Fruit fly (Drosophila melanogaster) whole organism, embryonic: Measurements from ENCODE around the gene Usp5.

ENCODE experiments used
- ATbp ChIP-seq: fragments of 200-800 bp; sonication (Bioruptor generic); optimal IDR thresholded peaks from 2 replicates; lab custom pipeline; 2017; ENCODE audit warnings: missing biosample characterization, mild to moderate bottlenecking, missing genetic modification characterization, missing genetic modification reagents
- B-H1 ChIP-seq: fragments of 200-800 bp; sonication (Bioruptor generic); IDR thresholded peaks from 3 replicates; pipeline ENCODE4 v1.3.6; 2022; ENCODE audit warnings: missing biosample characterization, missing genetic modification characterization
- Bdp1 ChIP-seq: fragments of 200-800 bp; sonication (Bioruptor generic); optimal IDR thresholded peaks from 3 replicates; lab custom pipeline; 2016; ENCODE audit warnings: missing biosample characterization, missing genetic modification characterization
- CG12769 ChIP-seq: fragments of 200-800 bp; sonication (Bioruptor generic); optimal IDR thresholded peaks from 2 replicates; lab custom pipeline; 2019; ENCODE audit warnings: missing biosample characterization, mild to moderate bottlenecking, missing genetic modification characterization, moderate library complexity
- CG13424 ChIP-seq: fragments of 200-800 bp; sonication (Bioruptor generic); optimal IDR thresholded peaks from 2 replicates; lab custom pipeline; 2019; ENCODE audit warnings: missing biosample characterization, mild to moderate bottlenecking, missing genetic modification characterization, moderate library complexity
- CG14860 ChIP-seq: fragments of 200-800 bp; sonication (Bioruptor generic); IDR thresholded peaks from 3 replicates; pipeline ENCODE4 v1.3.6; 2022; ENCODE audit warnings: missing biosample characterization, missing genetic modification characterization; ENCODE audit not compliant: partially characterized antibody
- CG15073 ChIP-seq: fragments of 200-800 bp; sonication (Bioruptor generic); optimal IDR thresholded peaks from 2 replicates; lab custom pipeline; 2016; ENCODE audit warnings: missing biosample characterization, missing genetic modification characterization
- CG16813 ChIP-seq: fragments of 200-800 bp; sonication (Bioruptor generic); IDR thresholded peaks from 3 replicates; pipeline ENCODE4 v1.3.6; 2022; ENCODE audit warnings: missing biosample characterization, missing genetic modification characterization; ENCODE audit not compliant: partially characterized antibody
- CG2116 ChIP-seq: fragments of 200-800 bp; sonication (Bioruptor generic); optimal IDR thresholded peaks from 3 replicates; lab custom pipeline; 2018; ENCODE audit warnings: missing biosample characterization, mild to moderate bottlenecking, missing genetic modification characterization
- CG2875 ChIP-seq: fragments of 200-800 bp; sonication (Bioruptor generic); optimal IDR thresholded peaks from 2 replicates; lab custom pipeline; 2017; ENCODE audit warnings: missing biosample characterization, mild to moderate bottlenecking, missing genetic modification characterization, missing genetic modification reagents
- CG31441 ChIP-seq: fragments of 200-800 bp; sonication (Bioruptor generic); IDR thresholded peaks from 2 replicates; pipeline ENCODE4 v1.3.6; 2022; ENCODE audit warnings: missing biosample characterization, missing genetic modification characterization
- CG32532 ChIP-seq: fragments of 200-800 bp; sonication (Bioruptor generic); IDR thresholded peaks from 2 replicates; pipeline ENCODE4 v1.3.6; 2022; ENCODE audit warnings: missing biosample characterization, missing genetic modification characterization
- CG33557 ChIP-seq: fragments of 200-800 bp; sonication (Bioruptor generic); optimal IDR thresholded peaks from 2 replicates; lab custom pipeline; 2019; ENCODE audit warnings: missing biosample characterization, mild to moderate bottlenecking, missing genetic modification characterization, moderate library complexity
- CG34224 ChIP-seq: fragments of 200-800 bp; sonication (Bioruptor generic); IDR thresholded peaks from 3 replicates; pipeline ENCODE4 v1.3.6; 2022; ENCODE audit warnings: missing biosample characterization, missing genetic modification characterization; ENCODE audit not compliant: partially characterized antibody
- CG34376 ChIP-seq: fragments of 200-800 bp; sonication (Bioruptor generic); optimal IDR thresholded peaks from 2 replicates; lab custom pipeline; 2018; ENCODE audit warnings: missing biosample characterization, mild to moderate bottlenecking, missing genetic modification characterization
- CG4820 ChIP-seq: fragments of 200-800 bp; sonication (Bioruptor generic); optimal IDR thresholded peaks from 3 replicates; lab custom pipeline; 2016; ENCODE audit warnings: missing biosample characterization, missing genetic modification characterization
- CG7556 ChIP-seq: fragments of 200-800 bp; sonication (Bioruptor generic); optimal IDR thresholded peaks from 2 replicates; lab custom pipeline; 2017; ENCODE audit warnings: missing biosample characterization, mild to moderate bottlenecking, missing genetic modification characterization
- CG8089 ChIP-seq: fragments of 200-800 bp; sonication (Bioruptor generic); optimal IDR thresholded peaks from 3 replicates; lab custom pipeline; 2016; ENCODE audit warnings: missing biosample characterization, missing genetic modification characterization
- CG9215 ChIP-seq: fragments of 200-800 bp; sonication (Bioruptor generic); IDR thresholded peaks from 2 replicates; pipeline ENCODE4 v1.3.6; 2022; ENCODE audit warnings: missing biosample characterization, missing genetic modification characterization
- CG9437 ChIP-seq: fragments of 200-800 bp; sonication (Bioruptor generic); optimal IDR thresholded peaks from 2 replicates; lab custom pipeline; 2018; ENCODE audit warnings: missing biosample characterization, mild to moderate bottlenecking, missing genetic modification characterization
- CG9797 ChIP-seq: fragments of 200-800 bp; sonication (Bioruptor generic); optimal IDR thresholded peaks from 3 replicates; lab custom pipeline; 2018; ENCODE audit warnings: missing biosample characterization, mild to moderate bottlenecking, missing genetic modification characterization
- Dip2 ChIP-seq: fragments of 200-800 bp; sonication (Bioruptor generic); IDR thresholded peaks from 2 replicates; pipeline ENCODE4 v1.3.6; 2022; ENCODE audit warnings: missing biosample characterization, missing genetic modification characterization
- Dip3 ChIP-seq: fragments of 200-800 bp; sonication (Bioruptor generic); optimal IDR thresholded peaks from 3 replicates; lab custom pipeline; 2016; ENCODE audit warnings: missing biosample characterization, missing genetic modification characterization
- Dll ChIP-seq: fragments of 200-800 bp; sonication (Bioruptor generic); IDR thresholded peaks from 4 replicates; pipeline ENCODE4 v1.3.6; 2022; ENCODE audit warnings: missing biosample characterization, missing genetic modification characterization; ENCODE audit not compliant: partially characterized antibody
- Dref ChIP-seq: fragments of 200-800 bp; sonication (Bioruptor generic); IDR thresholded peaks from 2 replicates; pipeline ENCODE4 v1.3.6; 2022; ENCODE audit warnings: missing biosample characterization, missing genetic modification characterization
- E2f1 ChIP-seq: fragments of 200-800 bp; sonication (Bioruptor generic); IDR thresholded peaks from 2 replicates; pipeline ENCODE4 v1.3.6; 2022; ENCODE audit warnings: missing biosample characterization, missing genetic modification characterization
- Fer2 ChIP-seq: fragments of 200-800 bp; sonication (Bioruptor generic); optimal IDR thresholded peaks from 2 replicates; lab custom pipeline; 2018; ENCODE audit warnings: missing biosample characterization, mild to moderate bottlenecking, missing genetic modification characterization, moderate library complexity
- HLH4C ChIP-seq: fragments of 200-800 bp; sonication (Bioruptor generic); IDR thresholded peaks from 3 replicates; pipeline ENCODE4 v1.3.6; 2022; ENCODE audit warnings: missing biosample characterization, missing genetic modification characterization; ENCODE audit not compliant: partially characterized antibody
- Hr3 ChIP-seq: fragments of 200-800 bp; sonication (Bioruptor generic); optimal IDR thresholded peaks from 3 replicates; lab custom pipeline; 2016; ENCODE audit warnings: missing biosample characterization, missing genetic modification characterization
- Max ChIP-seq: fragments of 200-800 bp; sonication (Bioruptor generic); optimal IDR thresholded peaks from 2 replicates; lab custom pipeline; 2016; ENCODE audit warnings: missing biosample characterization, mild to moderate bottlenecking, missing genetic modification characterization
- NC2β ChIP-seq: fragments of 200-800 bp; sonication (Bioruptor generic); optimal IDR thresholded peaks from 2 replicates; lab custom pipeline; 2016; ENCODE audit warnings: missing biosample characterization, missing genetic modification characterization
- NfI ChIP-seq: fragments of 200-800 bp; sonication (Bioruptor generic); optimal IDR thresholded peaks from 3 replicates; lab custom pipeline; 2018; ENCODE audit warnings: missing biosample characterization, mild to moderate bottlenecking, missing genetic modification characterization, moderate library complexity
- Rx ChIP-seq: fragments of 200-800 bp; sonication (Bioruptor generic); IDR thresholded peaks from 2 replicates; pipeline ENCODE4 v1.3.6; 2022; ENCODE audit warnings: missing biosample characterization, missing genetic modification characterization
- Sin3A ChIP-seq: fragments of >200 bp; optimal IDR thresholded peaks from 2 replicates; lab custom pipeline; 2018
- Stat92E ChIP-seq, 3 experiments: fragments of >200 bp in 2 of 3; fragments of 200-800 bp in 1 of 3; sonication (Bioruptor generic) in 1 of 3; optimal IDR thresholded peaks; 2 replicates each; lab custom pipeline; 2017 to 2019; ENCODE audit warnings: missing biosample characterization in 3 of 3, missing genetic modification characterization in 3 of 3, mild to moderate bottlenecking in 1 of 3, moderate library complexity in 1 of 3
- ap ChIP-seq: fragments of 200-800 bp; sonication (Bioruptor generic); IDR thresholded peaks from 2 replicates; pipeline ENCODE4 v1.3.6; 2022; ENCODE audit warnings: missing biosample characterization, missing genetic modification characterization
- bsh ChIP-seq, 2 experiments: fragments of 200-800 bp; sonication (Bioruptor generic); optimal IDR thresholded peaks; 2 replicates each; lab custom pipeline; 2017 to 2018; ENCODE audit warnings: mild to moderate bottlenecking in 2 of 2, missing biosample characterization in 2 of 2, missing genetic modification characterization in 2 of 2, moderate library complexity in 1 of 2
- cato ChIP-seq: fragments of 200-800 bp; sonication (Bioruptor generic); optimal IDR thresholded peaks from 2 replicates; lab custom pipeline; 2016; ENCODE audit warnings: missing biosample characterization, missing genetic modification characterization, borderline replicate concordance
- crc ChIP-seq: fragments of 200-800 bp; sonication (Bioruptor generic); optimal IDR thresholded peaks from 2 replicates; lab custom pipeline; 2016; ENCODE audit warnings: missing biosample characterization, missing genetic modification characterization
- dpn ChIP-seq, 2 experiments: fragments of 200-800 bp; sonication (Bioruptor generic); optimal IDR thresholded peaks; 3 replicates each; lab custom pipeline; 2016; ENCODE audit warnings: missing biosample characterization in 2 of 2, missing genetic modification characterization in 2 of 2
- fd96Cb ChIP-seq: fragments of 200-800 bp; sonication (Bioruptor generic); optimal IDR thresholded peaks from 2 replicates; lab custom pipeline; 2018; ENCODE audit warnings: missing biosample characterization, mild to moderate bottlenecking, missing genetic modification characterization, moderate library complexity
- gcm ChIP-seq: fragments of 200-800 bp; sonication (Bioruptor generic); optimal IDR thresholded peaks from 2 replicates; lab custom pipeline; 2019; ENCODE audit warnings: missing biosample characterization, mild to moderate bottlenecking, missing genetic modification characterization, moderate library complexity
- grau ChIP-seq: fragments of 200-800 bp; optimal IDR thresholded peaks from 3 replicates; lab custom pipeline; 2019; ENCODE audit warnings: missing biosample characterization, mild to moderate bottlenecking, missing genetic modification characterization, moderate library complexity
- hbn ChIP-seq: fragments of 200-800 bp; sonication (Bioruptor generic); IDR thresholded peaks from 2 replicates; pipeline ENCODE4 v1.3.6; 2022; ENCODE audit warnings: missing biosample characterization, missing genetic modification characterization; ENCODE audit not compliant: partially characterized antibody
- jigr1 ChIP-seq: fragments of 200-800 bp; sonication (Bioruptor generic); IDR thresholded peaks from 3 replicates; pipeline ENCODE4 v1.3.6; 2022; ENCODE audit warnings: missing biosample characterization, missing genetic modification characterization
- pho ChIP-seq: fragments of 200-800 bp; sonication (Bioruptor generic); optimal IDR thresholded peaks from 2 replicates; lab custom pipeline; 2016; ENCODE audit warnings: missing biosample characterization, missing genetic modification characterization
- row ChIP-seq: fragments of 200-800 bp; sonication (Bioruptor generic); IDR thresholded peaks from 3 replicates; pipeline ENCODE4 v1.3.6; 2022; ENCODE audit warnings: missing biosample characterization, missing genetic modification characterization
- vfl ChIP-seq: fragments of 200-800 bp; sonication (Bioruptor generic); optimal IDR thresholded peaks from 2 replicates; lab custom pipeline; 2016; ENCODE audit warnings: missing biosample characterization, missing genetic modification characterization
- wek ChIP-seq: fragments of 200-800 bp; sonication (Bioruptor generic); optimal IDR thresholded peaks from 3 replicates; lab custom pipeline; 2018; ENCODE audit warnings: missing biosample characterization, mild to moderate bottlenecking, missing genetic modification characterization, moderate library complexity
- zen2 ChIP-seq: fragments of 200-800 bp; sonication (Bioruptor generic); IDR thresholded peaks from 3 replicates; pipeline ENCODE4 v1.3.6; 2022; ENCODE audit warnings: missing biosample characterization, missing genetic modification characterization; ENCODE audit not compliant: partially characterized antibody

Gene Usp5

DNA sequence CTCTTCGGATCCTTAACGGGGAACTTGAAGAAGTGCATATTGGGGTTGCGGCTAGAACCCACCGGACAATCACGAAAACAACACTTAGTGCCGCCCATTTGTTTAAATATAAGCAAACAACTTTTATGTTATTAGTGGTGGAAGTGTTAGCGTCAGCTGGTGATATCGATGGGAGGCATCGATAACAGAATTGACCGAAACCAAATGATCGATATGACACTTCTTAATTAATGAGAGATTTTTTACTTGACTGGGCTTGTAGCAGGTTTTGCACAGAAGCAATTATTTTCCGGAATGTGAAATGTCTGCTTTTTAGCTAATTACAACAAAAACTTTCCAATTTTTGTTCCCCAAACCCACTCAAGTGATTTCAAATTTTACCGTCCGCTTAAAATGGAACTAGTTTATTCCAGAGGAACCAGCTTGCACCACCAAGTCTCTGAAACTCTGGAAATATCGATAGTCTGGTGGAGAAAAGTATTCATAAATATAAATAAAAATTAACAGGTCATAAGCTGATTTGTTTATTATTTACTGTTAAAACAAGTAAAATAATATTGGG is 44.3 kb upstream of the Usp5 start, which contains the start of gene CG14965 (continued):
- TF ChIP-seq ap (no peak), CG8089 (GFP tag; lab: Kevin White, UChicago) (no peak), row (GFP tag; lab: Robert Waterston, UW) (peak; percentile 50; the same call in 2 of the 3 replicates), Dip2 (no peak), wek (GFP tag; lab: Kevin White, UChicago) (no peak), zen2 (GFP tag; lab: Robert Waterston, UW) (peak; percentile 56; the same call in 1 of the 3 replicates), CG14860 (GFP tag; lab: Robert Waterston, UW) (peak; percentile 87), Rx (GFP tag; lab: Robert Waterston, UW) (no peak), Max (GFP tag; lab: Kevin White, UChicago) (no peak), Hr3 (GFP tag; lab: Kevin White, UChicago) (no peak), Bdp1 (GFP tag; lab: Kevin White, UChicago) (no peak), NfI (no peak), vfl (GFP tag; lab: Kevin White, UChicago) (no peak), fd96Cb (no peak), Dll (GFP tag; lab: Robert Waterston, UW) (peak; percentile 97), CG2875 (GFP tag; lab: Kevin White, UChicago) (no peak), jigr1 (GFP tag; lab: Robert Waterston, UW) (no peak), CG34376 (no peak), grau (tag; lab: Kevin White, UChicago) (no peak), B-H1 (GFP tag; lab: Robert Waterston, UW) (no peak), CG33557 (GFP tag; lab: Kevin White, UChicago) (no peak), CG31441 (no peak), E2f1 (GFP tag; lab: Robert Waterston, UW) (no peak), CG15073 (GFP tag; lab: Kevin White, UChicago) (no peak), gcm (GFP tag; lab: Kevin White, UChicago) (no peak), CG9215 (GFP tag; lab: Robert Waterston, UW) (no peak), CG16813 (GFP tag; lab: Robert Waterston, UW) (peak; percentile 90), CG9797 (GFP tag; lab: Kevin White, UChicago) (no peak), bsh (GFP tag; optimal IDR thresholded peaks at IDR 0.05; lab: Kevin White, UChicago) (no peak), CG7556 (GFP tag; lab: Kevin White, UChicago) (no peak), CG13424 (tag; lab: Kevin White, UChicago) (no peak), cato (GFP tag; lab: Kevin White, UChicago) (no peak), pho (GFP tag; lab: Kevin White, UChicago) (no peak), NC2β (GFP tag; lab: Kevin White, UChicago) (no peak), Dip3 (GFP tag; lab: Kevin White, UChicago) (no peak), Dref (GFP tag; lab: Robert Waterston, UW) (peak; percentile 84), CG9437 (no peak), CG12769 (tag; lab: Kevin White, UChicago) (no peak), Stat92E (GFP tag; optimal IDR thresholded peaks at IDR 0.05; lab: Kevin White, UChicago) (no peak), Fer2 (tag; lab: Kevin White, UChicago) (no peak), CG32532 (GFP tag; lab: Robert Waterston, UW) (no peak), CG34224 (GFP tag; lab: Robert Waterston, UW) (peak; percentile 84), CG4820 (GFP tag; lab: Kevin White, UChicago) (no peak), CG2116 (GFP tag; lab: Kevin White, UChicago) (peak; percentile 80), Sin3A (lab: Kevin White, UChicago) (peak; percentile 84), hbn (GFP tag; lab: Robert Waterston, UW) (peak; percentile 86), crc (GFP tag; lab: Kevin White, UChicago) (no peak), dpn (GFP tag; optimal IDR thresholded peaks at IDR 0.05; lab: Kevin White, UChicago) (no peak), HLH4C (GFP tag; lab: Robert Waterston, UW) (peak; percentile 91), ATbp (GFP tag; lab: Kevin White, UChicago) (no peak)
